Worm (Caenorhabditis elegans): ENCODE measurements around the gene str-148.
A peak's percentile ranks its signal among the peaks of the same experiment; 100 is the strongest.

str-148 gene

DNA sequence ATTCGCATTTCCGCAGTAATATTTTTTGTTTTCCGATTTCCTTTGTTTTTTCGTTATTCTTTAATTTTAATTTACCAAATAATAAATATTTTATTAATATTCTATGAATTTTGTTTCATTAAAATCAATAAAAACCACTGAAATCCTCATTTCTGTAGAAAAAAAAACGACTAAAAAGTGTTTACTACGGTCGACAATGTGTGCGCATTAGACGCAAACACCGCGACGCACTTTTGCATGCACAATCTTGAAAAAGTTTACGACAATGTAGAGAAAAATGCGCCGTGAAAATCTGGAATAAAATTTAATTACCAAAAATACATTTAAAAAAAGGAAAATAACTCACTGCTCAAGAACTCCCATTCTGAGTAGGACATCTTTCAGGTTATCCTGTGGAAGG is 25.6 kb downstream of the str-148 start:
- TF ChIP-seq eor-1 (tag; optimal IDR thresholded peaks at IDR 0.05) (no peak), zag-1 (tag; optimal IDR thresholded peaks at IDR 0.05) (no peak), elt-3 (tag; optimal IDR thresholded peaks at IDR 0.05) (no peak), fkh-2 (tag; optimal IDR thresholded peaks at IDR 0.05) (no peak), egl-5 (tag; optimal IDR thresholded peaks at IDR 0.05) (no peak), tbx-2 (tag; optimal IDR thresholded peaks at IDR 0.05) (no peak), ceh-9 (tag; optimal IDR thresholded peaks at IDR 0.05) (no peak), fos-1 (tag; optimal IDR thresholded peaks at IDR 0.05) (no peak), fkh-10 (GFP tag; optimal IDR thresholded peaks at IDR 0.05) (no peak), nhr-12 (tag; optimal IDR thresholded peaks at IDR 0.05) (no peak), ceh-82 (tag; optimal IDR thresholded peaks at IDR 0.05) (no peak), lin-39 (tag; optimal IDR thresholded peaks at IDR 0.05) (no peak), mml-1 (tag; optimal IDR thresholded peaks at IDR 0.05) (no peak)

DNA sequence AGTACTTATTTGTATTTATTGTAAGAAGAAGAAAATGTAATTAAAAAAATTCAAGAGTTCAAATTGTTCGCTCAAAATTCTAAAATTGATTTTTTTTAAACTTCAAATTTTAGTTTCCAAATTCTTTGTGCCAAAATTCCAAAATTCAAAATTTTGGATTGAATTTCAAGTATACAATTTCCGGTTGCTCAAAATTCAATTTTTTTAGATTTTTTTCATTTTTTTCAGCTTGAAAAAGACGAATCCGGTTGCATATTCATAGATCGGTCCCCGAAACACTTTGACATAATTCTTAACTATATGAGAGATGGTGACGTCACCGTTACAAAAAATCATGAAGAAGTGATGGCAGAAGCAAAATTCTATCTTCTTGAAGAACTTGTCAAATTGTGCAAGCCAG is 26.3 kb downstream of the str-148 start, which contains the start of gene K02E7.4:
Gene K02E7.4, plus strand, starts transcription at position 301 of the 400 bp plus-strand sequence.
- TF ChIP-seq fkh-10 (GFP tag; optimal IDR thresholded peaks at IDR 0.05) (no peak), sea-2 (GFP tag; optimal IDR thresholded peaks at IDR 0.05) (no peak), ceh-9 (tag; optimal IDR thresholded peaks at IDR 0.05) (no peak), nhr-67 (tag; optimal IDR thresholded peaks at IDR 0.05) (no peak), daf-12 (tag; optimal IDR thresholded peaks at IDR 0.05) (no peak), pqm-1 (tag; optimal IDR thresholded peaks at IDR 0.05) (no peak), aly-2 (tag; optimal IDR thresholded peaks at IDR 0.05) (no peak), ceh-28 (tag; optimal IDR thresholded peaks at IDR 0.05) (no peak), R02D3.7 (tag; optimal IDR thresholded peaks at IDR 0.05) (no peak), nhr-43 (tag; optimal IDR thresholded peaks at IDR 0.05; ENCODE audit: poor library complexity, severe bottlenecking) (no peak), nhr-12 (tag; optimal IDR thresholded peaks at IDR 0.05) (no peak), ceh-82 (tag; optimal IDR thresholded peaks at IDR 0.05) (no peak), egl-27 (tag; optimal IDR thresholded peaks at IDR 0.05) (no peak), tbx-2 (tag; optimal IDR thresholded peaks at IDR 0.05) (no peak), unc-62 (GFP tag; optimal IDR thresholded peaks at IDR 0.05) (no peak), ama-1 (optimal IDR thresholded peaks at IDR 0.05) (no peak), elt-2 (tag; optimal IDR thresholded peaks at IDR 0.05) (no peak), ztf-4 (tag; optimal IDR thresholded peaks at IDR 0.05) (no peak), mml-1 (tag; optimal IDR thresholded peaks at IDR 0.05) (no peak), nhr-77 (tag; optimal IDR thresholded peaks at IDR 0.05) (no peak)

DNA sequence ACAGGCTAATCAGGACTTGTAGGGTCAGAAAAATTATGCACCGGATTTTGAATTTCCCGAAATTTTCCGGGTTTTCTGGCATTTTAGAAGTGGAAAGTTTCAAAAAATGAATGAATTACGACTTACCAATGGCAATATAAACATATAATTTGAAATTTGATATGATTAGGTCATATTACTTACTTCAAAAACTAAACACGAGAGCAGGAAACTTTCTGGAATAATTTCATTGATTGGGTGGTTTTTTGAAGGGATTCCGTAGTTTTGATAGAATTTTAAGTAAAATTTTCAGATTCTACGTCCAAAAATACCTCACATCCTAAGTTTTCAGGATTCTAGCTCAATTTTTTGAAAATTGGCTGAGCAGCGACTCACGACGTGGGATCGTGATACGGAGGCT is 29.6 kb downstream of the str-148 start, which contains the start of gene K02E7.11:
Gene K02E7.11, minus strand, starts transcription at position 101 of the 400 bp plus-strand sequence.
- no peak for TF ChIP-seq unc-39 (tag; optimal IDR thresholded peaks at IDR 0.05)
- TF ChIP-seq lin-39 (tag; optimal IDR thresholded peaks at IDR 0.05) = no peak
- no peak for TF ChIP-seq fkh-2 (tag; optimal IDR thresholded peaks at IDR 0.05)
- TF ChIP-seq jun-1 (tag; optimal IDR thresholded peaks at IDR 0.05) = no peak
- no peak for TF ChIP-seq nhr-67 (tag; optimal IDR thresholded peaks at IDR 0.05)

DNA sequence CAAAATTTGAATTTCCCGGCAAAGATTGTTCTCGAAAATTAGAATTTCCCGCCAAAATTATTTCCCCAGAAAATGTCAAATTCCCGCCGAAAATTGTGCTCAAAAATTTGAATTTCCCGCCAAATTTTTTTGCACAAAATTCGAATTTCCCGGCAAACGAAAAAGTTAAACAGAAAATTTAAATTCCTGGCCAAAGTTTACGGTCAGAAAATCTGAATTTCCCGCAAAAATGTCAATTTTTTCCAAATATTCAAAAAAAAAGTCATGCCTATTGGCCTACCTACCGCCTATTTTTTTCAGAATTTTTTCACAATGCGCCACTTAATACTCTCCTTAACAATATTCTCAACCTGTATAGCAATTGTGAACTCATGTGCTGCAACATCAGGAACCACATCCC is 37.1 kb downstream of the str-148 start, which contains the start of gene K02E7.1:
Gene K02E7.1, plus strand, starts transcription at position 301 of the 400 bp plus-strand sequence.
- no peak for TF ChIP-seq hmg-11 (tag; optimal IDR thresholded peaks at IDR 0.05)
- TF ChIP-seq mdl-1 (tag; optimal IDR thresholded peaks at IDR 0.05) = no peak
- TF ChIP-seq unc-62 (GFP tag; optimal IDR thresholded peaks at IDR 0.05) = no peak

DNA sequence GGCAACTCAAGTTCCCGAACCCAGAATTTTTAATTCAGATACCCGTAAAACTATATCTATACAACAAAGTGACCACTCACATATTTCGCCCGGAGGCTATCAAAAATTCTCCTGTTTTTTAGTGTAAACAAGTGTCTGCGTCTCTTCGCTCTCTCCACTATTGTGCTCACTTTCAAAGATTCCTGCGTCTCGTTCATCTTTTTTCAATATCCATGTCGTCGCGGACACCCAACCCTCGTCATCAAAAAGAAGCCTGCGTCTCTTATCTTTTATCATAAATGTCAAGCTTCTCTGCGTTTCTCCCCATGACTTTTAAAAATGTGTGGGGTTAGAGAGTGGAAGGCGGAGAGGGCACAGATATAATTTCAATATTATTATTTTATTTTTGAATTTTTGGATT is 39.1 kb downstream of the str-148 start:
- TF ChIP-seq zag-1 (tag; optimal IDR thresholded peaks at IDR 0.05) (no peak), ceh-16 (tag; optimal IDR thresholded peaks at IDR 0.05) (no peak), ztf-11 (tag; optimal IDR thresholded peaks at IDR 0.05) (no peak), egl-27 (tag; optimal IDR thresholded peaks at IDR 0.05) (no peak), daf-12 (tag; optimal IDR thresholded peaks at IDR 0.05) (no peak), snpc-4 (tag; optimal IDR thresholded peaks at IDR 0.05) (peak; percentile 32), unc-39 (tag; optimal IDR thresholded peaks at IDR 0.05) (no peak), R02D3.7 (tag; optimal IDR thresholded peaks at IDR 0.05) (no peak), lin-39 (tag; optimal IDR thresholded peaks at IDR 0.05) (peak; percentile 11), hmg-11 (tag; optimal IDR thresholded peaks at IDR 0.05) (peak; percentile 59), skn-1 (tag; optimal IDR thresholded peaks at IDR 0.05) (peak; percentile 81), fkh-2 (tag; optimal IDR thresholded peaks at IDR 0.05) (no peak), egl-5 (tag; optimal IDR thresholded peaks at IDR 0.05) (peak; percentile 57), lin-15B (tag; optimal IDR thresholded peaks at IDR 0.05) (peak; percentile 10), elt-1 (tag; optimal IDR thresholded peaks at IDR 0.05) (no peak), eor-1 (tag; optimal IDR thresholded peaks at IDR 0.05) (no peak), sea-2 (GFP tag; optimal IDR thresholded peaks at IDR 0.05) (no peak), ceh-28 (tag; optimal IDR thresholded peaks at IDR 0.05) (no peak), nhr-12 (tag; optimal IDR thresholded peaks at IDR 0.05) (no peak), lsy-12 (tag; optimal IDR thresholded peaks at IDR 0.05) (no peak), pqm-1 (tag; optimal IDR thresholded peaks at IDR 0.05) (no peak), elt-2 (tag; optimal IDR thresholded peaks at IDR 0.05) (no peak), nfya-1 (tag; optimal IDR thresholded peaks at IDR 0.05; ENCODE audit: insufficient read depth) (peak; percentile 61), fos-1 (tag; optimal IDR thresholded peaks at IDR 0.05) (no peak), ceh-82 (tag; optimal IDR thresholded peaks at IDR 0.05) (no peak), tbx-2 (tag; optimal IDR thresholded peaks at IDR 0.05) (no peak), nhr-76 (tag; optimal IDR thresholded peaks at IDR 0.05) (no peak), nhr-237 (tag; optimal IDR thresholded peaks at IDR 0.05) (no peak), nhr-77 (tag; optimal IDR thresholded peaks at IDR 0.05) (no peak), ztf-4 (tag; optimal IDR thresholded peaks at IDR 0.05) (no peak), elt-3 (tag; optimal IDR thresholded peaks at IDR 0.05) (no peak), ama-1 (optimal IDR thresholded peaks at IDR 0.05) (no peak), pha-4 (tag; optimal IDR thresholded peaks at IDR 0.05) (peak; percentile 35)

Measured in whole organism, L3 larva.